Fruit fly (Drosophila melanogaster): ENCODE measurements around the gene CG1265.

Gene CG1265

DNA sequence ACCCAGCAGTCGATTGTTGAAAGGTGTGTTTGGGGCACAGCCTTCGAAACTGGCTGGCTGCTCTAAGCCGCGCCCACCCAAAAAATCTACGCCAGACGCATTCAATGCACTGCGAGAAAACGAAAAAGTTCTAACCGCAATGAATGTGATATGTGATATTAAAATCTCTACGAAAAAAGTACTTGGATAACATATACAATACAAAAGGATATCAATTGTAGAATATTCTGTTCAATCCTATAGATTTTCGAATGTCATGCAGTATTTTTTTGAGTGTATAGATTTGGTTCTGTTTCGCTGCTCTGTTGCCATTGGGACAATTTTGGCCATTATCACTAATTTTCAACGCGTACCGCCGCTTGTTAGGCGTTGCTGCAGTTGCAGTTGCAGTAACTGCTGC lies 44.8 kb upstream of the CG1265 start:
- no peak for TF ChIP-seq sv (GFP tag; optimal IDR thresholded peaks at IDR 0.05)
- no peak for TF ChIP-seq psq (GFP tag; optimal IDR thresholded peaks at IDR 0.05)
- no peak for TF ChIP-seq h (GFP tag; optimal IDR thresholded peaks at IDR 0.05)
- no peak for TF ChIP-seq Rel (GFP tag; optimal IDR thresholded peaks at IDR 0.05)
- TF ChIP-seq Rel (tag; optimal IDR thresholded peaks at IDR 0.05): no peak
- no peak for TF ChIP-seq N (GFP tag; optimal IDR thresholded peaks at IDR 0.05)
- TF ChIP-seq woc (GFP tag; optimal IDR thresholded peaks at IDR 0.05): no peak
- no peak for TF ChIP-seq OdsH (GFP tag; optimal IDR thresholded peaks at IDR 0.05)
- TF ChIP-seq Hnf4 (GFP tag; optimal IDR thresholded peaks at IDR 0.05): no peak
- TF ChIP-seq Vsx2 (GFP tag; optimal IDR thresholded peaks at IDR 0.05; ENCODE audit: partially characterized antibody): no peak
- no peak for TF ChIP-seq rgr (GFP tag; optimal IDR thresholded peaks at IDR 0.05)
- TF ChIP-seq Mio (GFP tag; optimal IDR thresholded peaks at IDR 0.05): no peak
- TF ChIP-seq tai (GFP tag; optimal IDR thresholded peaks at IDR 0.05): no peak
- TF ChIP-seq Dif (GFP tag; optimal IDR thresholded peaks at IDR 0.05; ENCODE audit: partially characterized antibody): no peak
- TF ChIP-seq brk (GFP tag; optimal IDR thresholded peaks at IDR 0.05): no peak
- TF ChIP-seq usp (GFP tag; optimal IDR thresholded peaks at IDR 0.05): no peak
- no peak for TF ChIP-seq ey (GFP tag; optimal IDR thresholded peaks at IDR 0.05)
- no peak for TF ChIP-seq dl (GFP tag; optimal IDR thresholded peaks at IDR 0.05; ENCODE audit: insufficient read depth in 1 of 2, partially characterized antibody in 2 of 2)
- TF ChIP-seq br (GFP tag; optimal IDR thresholded peaks at IDR 0.05): no peak
- no peak for TF ChIP-seq Myc (optimal IDR thresholded peaks at IDR 0.05)
- TF ChIP-seq Hr83 (GFP tag; optimal IDR thresholded peaks at IDR 0.05; ENCODE audit: poor library complexity, severe bottlenecking): no peak

DNA sequence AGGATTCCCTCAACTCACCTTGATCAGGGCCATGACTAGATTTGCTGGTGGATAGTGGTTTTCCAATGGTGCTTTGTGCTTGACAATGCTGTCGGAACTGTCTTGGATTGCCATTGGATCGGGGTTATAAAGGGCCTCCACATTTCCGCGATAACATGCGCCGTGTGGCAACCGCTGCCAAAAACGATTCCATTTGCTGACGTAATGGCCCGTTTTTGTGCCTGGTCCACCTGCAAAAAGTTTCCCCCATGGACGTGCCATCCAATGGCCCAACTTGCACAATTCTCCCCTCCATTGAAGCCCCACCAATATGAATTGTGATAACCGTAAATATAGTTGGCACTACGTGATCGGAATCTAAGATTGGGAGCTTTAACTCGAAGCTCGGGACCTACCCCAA lies 43.1 kb upstream of the CG1265 start, which contains the start of gene Cpr64Ab:
Gene Cpr64Ab, minus strand, starts transcription at position 101 of the 400 bp plus-strand sequence.
- no peak for TF ChIP-seq br (GFP tag; optimal IDR thresholded peaks at IDR 0.05)
- no peak for TF ChIP-seq CrebA (GFP tag; optimal IDR thresholded peaks at IDR 0.05; ENCODE audit: borderline replicate concordance)
- TF ChIP-seq OdsH (GFP tag; optimal IDR thresholded peaks at IDR 0.05): no peak
- TF ChIP-seq pan (optimal IDR thresholded peaks at IDR 0.05): no peak
- TF ChIP-seq dl (GFP tag; optimal IDR thresholded peaks at IDR 0.05; ENCODE audit: insufficient read depth in 1 of 2, partially characterized antibody in 2 of 2): no peak

- TF ChIP-seq Jra (GFP tag; optimal IDR thresholded peaks at IDR 0.05): no peak
These were observed 41.8 kb upstream of the CG1265 start, which contains the start of gene Cpr64Ac for dm6 chr3L:4212815-4213214. Gene Cpr64Ac, minus strand, starts transcription at chr3L:4212915.

DNA sequence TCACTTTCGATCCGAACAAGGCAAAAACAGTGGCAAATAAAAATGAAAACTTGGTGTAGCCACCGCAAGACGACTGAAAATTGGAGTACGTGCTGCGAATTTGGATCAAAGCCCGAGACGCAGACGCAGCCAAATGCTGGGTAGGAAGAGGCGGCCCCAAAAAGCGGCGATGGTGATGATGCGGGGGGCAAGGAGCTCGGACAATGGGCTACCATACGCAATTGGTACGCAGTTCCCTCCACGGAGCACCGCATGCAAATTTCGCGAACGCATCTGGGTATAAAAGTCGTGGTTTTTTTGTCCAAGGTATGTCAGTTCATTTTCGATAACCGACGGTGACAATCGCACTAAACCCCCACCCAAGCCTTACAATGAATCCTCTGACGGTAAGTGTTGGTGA lies 39.5 kb upstream of the CG1265 start, which contains the start of gene Cpr64Ad:
Gene Cpr64Ad, plus strand, starts transcription at position 301 of the 400 bp plus-strand sequence.
- TF ChIP-seq dmrt93B (GFP tag; optimal IDR thresholded peaks at IDR 0.05) (no peak), Hnf4 (GFP tag; optimal IDR thresholded peaks at IDR 0.05) (no peak), CG32264 (GFP tag; optimal IDR thresholded peaks at IDR 0.05) (no peak), dl (GFP tag; optimal IDR thresholded peaks at IDR 0.05; ENCODE audit: insufficient read depth in 1 of 2, partially characterized antibody in 2 of 2) (no peak), rgr (GFP tag; optimal IDR thresholded peaks at IDR 0.05) (no peak), ey (GFP tag; optimal IDR thresholded peaks at IDR 0.05) (no peak), Abd-B (GFP tag; optimal IDR thresholded peaks at IDR 0.05) (no peak), fru (GFP tag; optimal IDR thresholded peaks at IDR 0.05) (no peak), tai (GFP tag; optimal IDR thresholded peaks at IDR 0.05) (no peak), woc (GFP tag; optimal IDR thresholded peaks at IDR 0.05) (no peak), lola (GFP tag; optimal IDR thresholded peaks at IDR 0.05) (no peak), jim (GFP tag; optimal IDR thresholded peaks at IDR 0.05) (no peak)

DNA sequence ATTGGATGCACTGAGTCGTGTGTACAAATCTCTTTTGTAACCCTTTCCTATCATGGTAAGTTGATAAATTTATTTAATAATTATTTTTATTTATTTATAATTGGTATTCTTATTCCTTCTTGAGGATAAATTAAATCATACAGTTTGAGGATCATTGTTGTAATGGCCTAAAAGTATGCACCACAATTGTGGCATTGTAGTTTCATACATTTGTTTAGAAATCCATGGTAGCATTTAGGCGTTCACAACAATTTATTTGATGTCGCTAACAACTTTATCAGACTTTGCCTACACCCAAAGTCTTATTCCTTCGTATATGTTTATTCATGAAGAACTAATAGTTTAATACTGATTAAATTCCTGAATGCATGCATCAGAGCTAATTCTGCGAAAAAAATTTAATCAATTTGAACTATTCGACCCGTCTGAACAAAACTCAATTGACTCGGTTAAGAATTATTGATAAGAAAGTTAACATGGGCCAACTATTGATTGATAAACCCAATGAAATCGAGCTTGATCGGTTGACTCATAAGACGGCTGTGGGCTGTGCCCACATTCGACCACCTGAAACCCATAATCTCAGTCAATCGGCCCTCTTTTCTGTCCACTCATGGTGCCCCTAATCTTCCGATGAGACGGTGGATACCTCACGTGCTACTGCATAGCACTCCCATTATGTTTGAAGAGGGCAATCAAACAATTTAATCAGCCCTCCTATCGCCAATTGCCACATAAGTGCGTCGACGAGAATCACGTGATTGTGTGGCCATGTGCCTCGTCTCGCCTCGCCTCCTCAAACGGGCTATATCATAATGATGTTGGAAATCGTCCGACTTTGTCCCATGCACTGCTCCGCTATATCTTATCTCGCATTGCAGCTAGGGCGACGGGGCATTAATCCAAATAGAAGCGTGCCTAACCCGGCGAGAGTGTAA lies 35.0 kb upstream of the CG1265 start:
- TF ChIP-seq dsf (GFP tag; optimal IDR thresholded peaks at IDR 0.05; ENCODE audit: borderline replicate concordance) (no peak), Vsx2 (GFP tag; optimal IDR thresholded peaks at IDR 0.05; ENCODE audit: partially characterized antibody) (peak; percentile 58), foxo (GFP tag; optimal IDR thresholded peaks at IDR 0.05) (no peak), CrebA (GFP tag; optimal IDR thresholded peaks at IDR 0.05; ENCODE audit: borderline replicate concordance) (no peak), Myc (optimal IDR thresholded peaks at IDR 0.05) (peak; percentile 95), h (GFP tag; optimal IDR thresholded peaks at IDR 0.05) (peak; percentile 61), N (GFP tag; optimal IDR thresholded peaks at IDR 0.05) (peak; percentile 41)

All from whole organism, wandering third instar larva.